Worm (Caenorhabditis elegans) whole organism, early embryonic: Measurements from ENCODE around the gene nlp-29.

Experiments
- B0310.2 ChIP-seq: sonication (generic microtip); optimal IDR thresholded peaks from 2 replicates; lab custom pipeline; 2016; ENCODE audit warnings: mild to moderate bottlenecking, missing genetic modification characterization, missing compliant biosample characterization
- F13C5.2 ChIP-seq: sonication (generic microtip); optimal IDR thresholded peaks from 2 replicates; lab custom pipeline; 2017; ENCODE audit warnings: mild to moderate bottlenecking, missing genetic modification characterization, inconsistent platforms, missing compliant biosample characterization
- aly-1 ChIP-seq: sonication (generic microtip); optimal IDR thresholded peaks from 2 replicates; lab custom pipeline; 2016; ENCODE audit warnings: missing genetic modification characterization, missing compliant biosample characterization
- ama-1 ChIP-seq: fragments of 150-350 bp; optimal IDR thresholded peaks from 2 replicates; lab custom pipeline; 2014
- ceh-13 ChIP-seq: fragments of 200-800 bp; sonication (Bioruptor generic); optimal IDR thresholded peaks from 2 replicates; lab custom pipeline; 2018; ENCODE audit warnings: mild to moderate bottlenecking, missing genetic modification characterization, missing compliant biosample characterization
- ceh-36 ChIP-seq: sonication (generic microtip); optimal IDR thresholded peaks from 2 replicates; lab custom pipeline; 2016; ENCODE audit warnings: missing genetic modification characterization, inconsistent platforms, missing compliant biosample characterization
- ets-7 ChIP-seq: sonication (generic microtip); optimal IDR thresholded peaks from 2 replicates; lab custom pipeline; 2016; ENCODE audit warnings: missing genotype, missing genetic modification characterization, missing compliant biosample characterization
- flt-1 ChIP-seq: fragments of 200-800 bp; sonication (Bioruptor generic); IDR thresholded peaks from 2 replicates; pipeline ENCODE4 v1.3.6; 2022; ENCODE audit warnings: missing genetic modification characterization, missing compliant biosample characterization
- hmbx-1 ChIP-seq: sonication (generic microtip); optimal IDR thresholded peaks from 2 replicates; lab custom pipeline; 2016; ENCODE audit warnings: mild to moderate bottlenecking, missing genetic modification characterization, missing compliant biosample characterization
- hmg-4 ChIP-seq: fragments of 200-800 bp; sonication (Bioruptor generic); optimal IDR thresholded peaks from 2 replicates; lab custom pipeline; 2018; ENCODE audit warnings: mild to moderate bottlenecking, missing genetic modification characterization, missing compliant biosample characterization
- hnd-1 ChIP-seq: sonication (generic microtip); optimal IDR thresholded peaks from 2 replicates; lab custom pipeline; 2016; ENCODE audit warnings: missing genetic modification characterization, missing compliant biosample characterization
- pes-1 ChIP-seq: fragments of 200-800 bp; sonication (Bioruptor generic); IDR thresholded peaks from 2 replicates; pipeline ENCODE4 v1.3.6; 2022; ENCODE audit warnings: missing genetic modification reagents, missing genetic modification characterization, missing compliant biosample characterization
- scrt-1 ChIP-seq: fragments of 200-800 bp; sonication (Bioruptor generic); IDR thresholded peaks from 2 replicates; pipeline ENCODE4 v1.3.6; 2022; ENCODE audit warnings: missing genetic modification characterization, missing compliant biosample characterization
- sea-1 ChIP-seq: fragments of 200-800 bp; sonication (Bioruptor generic); conservative IDR thresholded peaks from 2 replicates; pipeline ENCODE4 v1.3.6; 2022; ENCODE audit warnings: missing genetic modification characterization, missing compliant biosample characterization
- tbx-11 ChIP-seq: fragments of 200-800 bp; sonication (Bioruptor generic); IDR thresholded peaks from 2 replicates; pipeline ENCODE4 v1.3.6; 2022; ENCODE audit warnings: missing genetic modification characterization, missing compliant biosample characterization
- tbx-37 ChIP-seq: fragments of 200-800 bp; sonication (Bioruptor generic); conservative IDR thresholded peaks from 2 replicates; pipeline ENCODE4 v1.3.6; 2022; ENCODE audit warnings: missing genetic modification reagents, missing genetic modification characterization, missing compliant biosample characterization
- tra-4 ChIP-seq: sonication (generic microtip); optimal IDR thresholded peaks from 2 replicates; lab custom pipeline; 2017; ENCODE audit warnings: missing genetic modification characterization, missing compliant biosample characterization

The nlp-29 gene

DNA sequence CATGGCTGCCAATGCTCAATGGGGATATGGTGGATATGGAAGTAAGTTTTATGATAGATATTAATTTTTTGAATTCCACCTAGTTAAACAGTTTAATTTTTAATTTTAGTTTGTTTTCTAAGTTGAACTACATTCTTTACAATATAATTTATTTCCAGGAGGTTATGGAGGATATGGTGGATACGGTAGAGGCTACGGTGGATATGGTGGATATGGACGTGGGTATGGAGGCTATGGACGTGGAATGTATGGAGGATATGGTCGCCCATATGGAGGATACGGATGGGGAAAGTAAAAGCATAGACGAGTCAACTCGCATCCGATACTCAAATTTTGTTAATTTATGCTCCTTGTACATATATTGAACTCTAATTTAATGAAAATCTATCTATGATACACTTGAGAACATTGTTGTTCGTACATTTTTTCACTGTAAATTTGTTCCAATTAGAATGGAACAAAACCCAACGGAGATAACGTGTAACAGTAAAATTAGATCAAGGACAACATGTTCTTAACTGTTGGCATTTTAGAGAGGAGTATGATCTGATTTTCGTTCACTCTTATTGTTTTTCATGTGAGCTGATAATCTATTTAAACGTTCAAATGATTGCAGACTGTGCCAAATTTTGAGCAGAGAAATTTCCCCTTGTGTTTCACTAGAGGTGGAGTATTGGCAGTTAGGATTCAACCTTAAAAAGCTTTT lies 3.8 kb upstream of the nlp-29 start:
- TF ChIP-seq flt-1 (GFP tag; lab: Robert Waterston, UW): no peak
- no peak for TF ChIP-seq tra-4 (tag; lab: Kevin White, UChicago)
- no peak for TF ChIP-seq ets-7 (tag; lab: Kevin White, UChicago)

DNA sequence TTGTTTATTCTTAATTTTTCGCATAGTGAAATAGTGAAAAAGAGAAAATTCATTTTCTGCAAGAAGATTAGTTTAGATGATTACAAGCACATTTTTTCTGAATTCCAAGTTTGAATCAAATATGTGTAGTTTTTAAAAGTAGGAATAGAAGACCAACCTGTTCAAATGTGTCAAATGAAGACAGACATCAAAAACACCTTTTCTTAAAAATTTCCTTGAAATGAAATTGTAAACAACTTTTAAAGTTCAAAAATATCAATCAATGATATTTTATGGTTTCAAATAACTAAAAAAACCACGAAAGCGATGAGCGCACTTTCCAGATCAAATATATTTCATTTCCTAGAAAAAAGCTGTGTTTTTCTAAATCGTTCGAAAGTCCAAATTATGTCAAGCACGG lies 2.5 kb upstream of the nlp-29 start, which contains the start of gene nlp-30:
Gene nlp-30 (plus strand): TSS at position 301 of the 400 bp plus-strand sequence.
- TF ChIP-seq scrt-1 (no peak), ceh-13 (no peak), pes-1 (GFP tag; lab: Robert Waterston, UW) (no peak), hmbx-1 (no peak)

DNA sequence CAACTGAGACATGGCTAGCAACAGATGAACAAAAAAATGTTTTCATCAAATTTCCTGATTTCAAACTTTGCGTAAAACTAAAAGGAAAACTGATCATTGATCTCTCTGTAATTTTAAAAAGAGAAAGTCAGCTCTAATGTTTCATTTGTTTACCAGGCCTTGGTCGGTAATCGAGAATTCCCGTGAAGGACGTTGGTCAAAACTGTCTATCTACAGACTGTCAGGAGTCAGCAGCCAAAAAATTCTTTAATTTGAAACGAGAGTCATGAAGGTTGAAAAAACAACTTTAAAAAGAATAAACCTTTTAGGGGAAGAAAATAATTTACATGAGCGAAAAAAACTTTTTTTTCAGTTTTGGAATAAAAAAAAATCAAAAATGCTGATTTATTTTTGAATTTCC lies 879 bp downstream of the nlp-29 start:
- no peak for TF ChIP-seq hmbx-1
- no peak for TF ChIP-seq scrt-1
- TF ChIP-seq hmg-4 (GFP tag; lab: Kevin White, UChicago): no peak
- no peak for TF ChIP-seq hnd-1
- TF ChIP-seq F13C5.2: no peak
- TF ChIP-seq ets-7 (tag; lab: Kevin White, UChicago): no peak
- no peak for TF ChIP-seq flt-1 (GFP tag; lab: Robert Waterston, UW)
- TF ChIP-seq ceh-36 (tag; lab: Kevin White, UChicago): no peak
- no peak for TF ChIP-seq B0310.2 (tag; lab: Kevin White, UChicago)
- TF ChIP-seq tbx-11 (GFP tag; lab: Robert Waterston, UW): no peak
- no peak for TF ChIP-seq ama-1 (lab: Kevin White, UChicago)
- TF ChIP-seq tbx-37 (GFP tag; lab: Robert Waterston, UW): no peak
- TF ChIP-seq pes-1 (GFP tag; lab: Robert Waterston, UW): no peak
- TF ChIP-seq aly-1 (tag; lab: Kevin White, UChicago): no peak
- TF ChIP-seq ceh-13: no peak
- no peak for TF ChIP-seq sea-1 (GFP tag; lab: Robert Waterston, UW)
- TF ChIP-seq tra-4 (tag; lab: Kevin White, UChicago): no peak

- TF ChIP-seq pes-1 (GFP tag; lab: Robert Waterston, UW): no peak
These were observed 3.4 kb downstream of the nlp-29 start, which contains the start of gene nlp-28 for ce11 chrV:3987616-3988015. nlp-28 (plus strand) TSS chrV:3987900.

ce11 chrV:3989070-3989469 lies 4.8 kb downstream of the nlp-29 start, which contains the start of gene nlp-27:
nlp-27 (plus strand) TSS chrV:3989378.
- no peak for TF ChIP-seq hmbx-1

DNA sequence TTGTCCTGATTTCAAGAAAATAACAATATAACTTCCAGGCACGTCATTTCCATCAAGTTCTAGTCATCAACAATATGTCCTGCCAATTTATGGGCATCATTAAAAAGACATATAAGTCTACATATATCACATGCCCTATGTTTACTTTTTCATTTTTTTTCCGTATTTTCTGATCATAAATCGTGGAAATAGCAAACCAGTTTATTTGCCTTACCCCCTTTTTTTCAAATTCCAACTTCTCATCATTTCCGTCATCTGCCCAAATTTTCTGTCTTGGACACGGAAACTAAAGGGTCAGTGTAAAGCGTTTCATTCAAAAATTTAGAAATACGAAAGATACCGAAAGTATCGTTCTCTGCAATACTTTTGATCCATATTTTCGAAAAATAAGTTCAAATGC lies 8.1 kb downstream of the nlp-29 start:
- TF ChIP-seq hmbx-1 (no peak), F13C5.2 (no peak), tbx-37 (GFP tag; lab: Robert Waterston, UW) (no peak), ceh-36 (tag; lab: Kevin White, UChicago) (no peak), scrt-1 (no peak), sea-1 (GFP tag; lab: Robert Waterston, UW) (no peak), hnd-1 (no peak), hmg-4 (GFP tag; lab: Kevin White, UChicago) (no peak), ceh-13 (no peak), tra-4 (tag; lab: Kevin White, UChicago) (no peak)

DNA sequence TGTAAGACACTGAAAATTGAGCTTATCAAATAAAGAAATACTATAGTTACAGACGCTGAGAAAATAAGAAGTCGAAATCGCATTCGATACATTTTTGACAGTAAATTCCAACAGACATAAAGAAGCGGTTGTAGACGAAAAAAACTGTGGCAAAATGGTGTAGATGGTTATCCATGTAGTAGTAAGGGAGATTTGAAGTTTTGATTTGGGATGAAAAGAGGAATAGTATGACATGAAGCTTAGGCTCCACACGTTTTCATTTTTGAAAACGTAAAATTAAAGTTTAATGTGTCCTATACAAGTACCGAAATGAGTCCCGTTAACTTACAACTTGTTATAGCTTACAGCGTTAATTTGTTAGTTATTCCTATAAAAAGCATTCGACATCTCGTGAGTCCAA lies 9.8 kb downstream of the nlp-29 start, which contains the start of gene K09D9.9:
Gene K09D9.9 (minus strand): TSS at position 101 of the 400 bp plus-strand sequence.
- no peak for TF ChIP-seq pes-1 (GFP tag; lab: Robert Waterston, UW)
- TF ChIP-seq tbx-37 (GFP tag; lab: Robert Waterston, UW): no peak
- TF ChIP-seq flt-1 (GFP tag; lab: Robert Waterston, UW): no peak
- TF ChIP-seq ama-1 (lab: Kevin White, UChicago): no peak
- TF ChIP-seq hmbx-1: no peak
- no peak for TF ChIP-seq tbx-11 (GFP tag; lab: Robert Waterston, UW)
- no peak for TF ChIP-seq ceh-13
- TF ChIP-seq ceh-36 (tag; lab: Kevin White, UChicago): no peak

- TF ChIP-seq pes-1 (GFP tag; lab: Robert Waterston, UW): no peak
- TF ChIP-seq ceh-13: no peak
- TF ChIP-seq hnd-1: no peak
- TF ChIP-seq tbx-11 (GFP tag; lab: Robert Waterston, UW): no peak
- TF ChIP-seq scrt-1: no peak
- no peak for TF ChIP-seq aly-1 (tag; lab: Kevin White, UChicago)
- TF ChIP-seq ets-7 (tag; lab: Kevin White, UChicago): no peak
- no peak for TF ChIP-seq hmbx-1
- TF ChIP-seq flt-1 (GFP tag; lab: Robert Waterston, UW): no peak
These were observed 11.6 kb downstream of the nlp-29 start, which contains the start of gene srx-62 for ce11 chrV:3995838-3996237. srx-62 (minus strand) TSS chrV:3995938.

ce11 chrV:4004577-4004976 lies 20.4 kb downstream of the nlp-29 start:
- TF ChIP-seq tbx-37 (GFP tag; lab: Robert Waterston, UW) (no peak), tra-4 (tag; lab: Kevin White, UChicago) (no peak), hnd-1 (no peak), hmbx-1 (no peak), sea-1 (GFP tag; lab: Robert Waterston, UW) (no peak), B0310.2 (tag; lab: Kevin White, UChicago) (no peak), ceh-13 (no peak), tbx-11 (GFP tag; lab: Robert Waterston, UW) (no peak), aly-1 (tag; lab: Kevin White, UChicago) (no peak), ceh-36 (tag; lab: Kevin White, UChicago) (no peak), ama-1 (lab: Kevin White, UChicago) (no peak), hmg-4 (GFP tag; lab: Kevin White, UChicago) (no peak), F13C5.2 (no peak), scrt-1 (no peak), pes-1 (GFP tag; lab: Robert Waterston, UW) (no peak), ets-7 (tag; lab: Kevin White, UChicago) (no peak), flt-1 (GFP tag; lab: Robert Waterston, UW) (no peak)
